Worm (Caenorhabditis elegans): ENCODE measurements around the gene hpx-2.

hpx-2 gene

DNA sequence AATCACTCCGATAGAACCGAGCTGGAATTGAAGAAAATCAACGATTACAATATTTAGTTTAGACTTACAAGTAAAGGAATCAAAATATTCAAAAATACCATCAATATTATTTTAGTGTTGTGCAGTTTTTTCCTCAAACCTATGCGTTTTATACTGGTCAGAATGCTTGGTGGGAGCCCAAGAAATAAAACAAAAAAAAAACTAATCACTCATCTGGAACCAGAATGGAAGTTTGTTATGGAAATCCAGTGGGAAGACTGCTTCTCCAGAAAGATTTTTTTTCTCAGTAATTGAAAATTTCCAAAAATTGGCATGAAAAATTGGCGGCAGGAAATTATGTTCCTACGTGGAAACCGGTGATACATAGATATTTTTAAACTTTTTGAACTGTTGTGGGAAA, 6.1 kb downstream of the hpx-2 start, which contains the start of gene srx-134:
srx-134 (minus strand) TSS at position 101 of the 400 bp plus-strand sequence.
- TF ChIP-seq flt-1 (GFP tag; IDR thresholded peaks at IDR 0.05), result no peak
- no peak for TF ChIP-seq T22C8.4 (GFP tag; IDR thresholded peaks at IDR 0.05)
- no peak for TF ChIP-seq med-1 (GFP tag; optimal IDR thresholded peaks at IDR 0.05; ENCODE audit: insufficient read depth)
- TF ChIP-seq ztf-23 (GFP tag; IDR thresholded peaks at IDR 0.05), result no peak
- TF ChIP-seq tab-1 (GFP tag; IDR thresholded peaks at IDR 0.05), result no peak
- TF ChIP-seq cog-1 (tag; optimal IDR thresholded peaks at IDR 0.05), result no peak
- TF ChIP-seq ztf-29 (GFP tag; IDR thresholded peaks at IDR 0.05), result no peak
- no peak for TF ChIP-seq klf-2 (GFP tag; conservative IDR thresholded peaks at IDR 0.05)
- no peak for TF ChIP-seq ref-1 (GFP tag; conservative IDR thresholded peaks at IDR 0.05)

DNA sequence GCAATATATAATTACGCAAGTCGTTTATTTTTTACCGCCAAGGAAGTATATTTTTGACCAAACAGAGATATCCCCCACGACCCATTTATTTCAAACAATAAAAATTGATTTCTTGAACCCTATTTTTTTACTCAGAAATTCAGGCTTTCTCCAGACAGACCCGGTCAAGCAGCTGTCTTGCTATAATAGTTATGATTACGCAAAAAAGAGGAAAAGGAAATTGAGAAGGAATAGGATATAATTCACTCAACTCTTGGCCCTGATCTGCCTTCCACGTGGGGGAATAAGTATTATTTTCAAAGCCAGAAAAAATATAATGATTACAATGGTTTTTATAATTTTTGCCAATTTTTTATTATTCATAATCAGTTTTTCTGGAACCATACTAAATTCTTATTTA, 6.9 kb downstream of the hpx-2 start, which contains the start of gene srx-136:
srx-136 (plus strand) TSS at position 301 of the 400 bp plus-strand sequence.
- TF ChIP-seq flt-1 (GFP tag; IDR thresholded peaks at IDR 0.05) (no peak), cog-1 (tag; optimal IDR thresholded peaks at IDR 0.05) (no peak), klf-2 (GFP tag; conservative IDR thresholded peaks at IDR 0.05) (no peak), med-1 (GFP tag; optimal IDR thresholded peaks at IDR 0.05; ENCODE audit: insufficient read depth) (no peak), tab-1 (GFP tag; IDR thresholded peaks at IDR 0.05) (no peak), ztf-23 (GFP tag; IDR thresholded peaks at IDR 0.05) (no peak), T22C8.4 (GFP tag; IDR thresholded peaks at IDR 0.05) (no peak), ztf-29 (GFP tag; IDR thresholded peaks at IDR 0.05) (no peak), ref-1 (GFP tag; conservative IDR thresholded peaks at IDR 0.05) (no peak)

DNA sequence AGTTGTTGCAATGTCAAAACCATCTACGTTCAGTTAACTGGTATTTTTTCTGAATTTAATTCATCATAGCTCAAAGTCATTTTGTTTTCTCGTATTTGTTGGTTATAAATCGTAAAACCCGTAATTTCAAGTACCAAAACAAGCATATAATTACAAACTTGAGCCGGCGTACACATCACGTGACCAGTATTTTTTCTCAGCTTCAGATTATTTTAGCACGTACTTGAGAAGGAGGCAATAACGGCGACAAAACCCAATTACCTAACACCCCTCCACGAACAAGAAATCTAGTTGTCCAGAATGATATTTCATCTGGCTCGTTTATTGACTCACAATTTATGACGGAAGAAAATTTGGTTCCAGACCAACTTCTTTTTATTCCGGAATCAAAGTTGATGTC, 8.6 kb downstream of the hpx-2 start, which contains the start of gene srx-135:
srx-135 (plus strand) TSS at position 301 of the 400 bp plus-strand sequence.
- TF ChIP-seq ref-1 (GFP tag; conservative IDR thresholded peaks at IDR 0.05), result no peak
- TF ChIP-seq cog-1 (tag; optimal IDR thresholded peaks at IDR 0.05), result no peak
- TF ChIP-seq flt-1 (GFP tag; IDR thresholded peaks at IDR 0.05), result no peak
- TF ChIP-seq T22C8.4 (GFP tag; IDR thresholded peaks at IDR 0.05), result no peak
- no peak for TF ChIP-seq tab-1 (GFP tag; IDR thresholded peaks at IDR 0.05)
- TF ChIP-seq med-1 (GFP tag; optimal IDR thresholded peaks at IDR 0.05; ENCODE audit: insufficient read depth), result no peak
- no peak for TF ChIP-seq ztf-29 (GFP tag; IDR thresholded peaks at IDR 0.05)
- TF ChIP-seq ztf-23 (GFP tag; IDR thresholded peaks at IDR 0.05), result no peak
- no peak for TF ChIP-seq klf-2 (GFP tag; conservative IDR thresholded peaks at IDR 0.05)

DNA sequence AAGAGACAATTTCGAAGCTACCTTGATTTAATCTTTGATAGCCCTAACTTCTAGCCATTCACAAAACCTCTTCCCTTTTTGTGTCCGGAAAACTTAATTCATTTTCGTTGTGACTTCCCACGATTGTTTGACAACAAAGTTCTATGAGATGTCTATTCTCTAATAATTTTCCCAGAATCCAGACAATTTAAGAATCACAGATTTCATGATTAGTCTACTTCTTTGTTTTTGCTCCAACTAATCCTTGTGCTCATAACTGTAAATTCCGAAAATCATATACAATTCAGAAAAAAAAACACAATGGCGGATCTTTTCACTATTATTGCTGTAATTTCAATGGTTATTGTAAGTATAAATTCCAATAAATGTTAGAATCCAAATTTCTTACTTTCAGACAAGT, 12.2 kb downstream of the hpx-2 start, which contains the start of gene srx-137:
srx-137 (plus strand) TSS at position 301 of the 400 bp plus-strand sequence.
- TF ChIP-seq klf-2 (GFP tag; conservative IDR thresholded peaks at IDR 0.05) (no peak), ref-1 (GFP tag; conservative IDR thresholded peaks at IDR 0.05) (no peak), med-1 (GFP tag; optimal IDR thresholded peaks at IDR 0.05; ENCODE audit: insufficient read depth) (no peak), flt-1 (GFP tag; IDR thresholded peaks at IDR 0.05) (no peak), tab-1 (GFP tag; IDR thresholded peaks at IDR 0.05) (no peak), T22C8.4 (GFP tag; IDR thresholded peaks at IDR 0.05) (no peak), ztf-23 (GFP tag; IDR thresholded peaks at IDR 0.05) (no peak), cog-1 (tag; optimal IDR thresholded peaks at IDR 0.05) (no peak), ztf-29 (GFP tag; IDR thresholded peaks at IDR 0.05) (no peak)

DNA sequence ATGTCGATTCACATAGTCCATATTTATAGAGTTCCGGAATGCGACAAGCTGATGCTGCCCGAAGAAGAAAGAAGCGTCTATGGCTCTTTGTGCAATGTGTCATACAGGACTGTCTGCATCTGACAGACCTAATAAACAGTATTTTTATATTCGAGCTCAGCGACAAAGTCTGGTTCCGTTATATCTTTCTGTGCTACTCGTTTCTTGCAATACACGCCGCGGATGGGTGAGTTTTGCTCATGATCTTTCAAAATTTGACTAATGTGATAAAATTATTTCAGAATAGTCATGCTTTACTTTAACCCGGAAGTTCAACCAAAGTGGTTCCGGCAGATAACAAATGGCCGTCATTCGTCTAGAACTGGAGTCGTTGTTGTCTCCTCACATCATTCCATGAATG, 13.4 kb downstream of the hpx-2 start:
- TF ChIP-seq ref-1 (GFP tag; conservative IDR thresholded peaks at IDR 0.05) (no peak), tab-1 (GFP tag; IDR thresholded peaks at IDR 0.05) (no peak), ztf-23 (GFP tag; IDR thresholded peaks at IDR 0.05) (no peak), flt-1 (GFP tag; IDR thresholded peaks at IDR 0.05) (no peak), T22C8.4 (GFP tag; IDR thresholded peaks at IDR 0.05) (no peak), med-1 (GFP tag; optimal IDR thresholded peaks at IDR 0.05; ENCODE audit: insufficient read depth) (no peak), klf-2 (GFP tag; conservative IDR thresholded peaks at IDR 0.05) (no peak), ztf-29 (GFP tag; IDR thresholded peaks at IDR 0.05) (no peak), cog-1 (tag; optimal IDR thresholded peaks at IDR 0.05) (no peak)

DNA sequence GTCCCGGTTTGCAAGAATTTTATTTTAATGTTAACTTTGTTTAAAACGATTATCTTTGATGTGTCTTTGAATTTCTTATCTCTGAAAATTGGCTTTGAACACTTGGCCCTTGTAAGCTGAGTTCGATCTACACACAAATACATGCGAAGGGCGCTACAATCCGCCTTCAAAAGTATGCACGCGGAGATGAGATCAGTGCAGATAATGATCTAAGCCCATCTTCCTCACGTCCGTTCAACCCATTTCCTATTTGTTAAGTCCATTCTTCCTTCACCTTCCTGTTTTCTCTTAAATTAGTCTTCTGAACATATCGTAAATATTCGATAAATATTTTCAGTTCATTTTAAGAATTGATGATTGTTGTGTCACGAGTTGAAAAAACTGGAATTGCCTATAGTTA, 16.1 kb downstream of the hpx-2 start, which contains the start of gene nhr-175:
nhr-175 (plus strand) TSS at position 339 of the 400 bp plus-strand sequence.
- TF ChIP-seq ref-1 (GFP tag; conservative IDR thresholded peaks at IDR 0.05), result no peak
- TF ChIP-seq ztf-29 (GFP tag; IDR thresholded peaks at IDR 0.05), result no peak
- no peak for TF ChIP-seq cog-1 (tag; optimal IDR thresholded peaks at IDR 0.05)
- no peak for TF ChIP-seq tab-1 (GFP tag; IDR thresholded peaks at IDR 0.05)
- TF ChIP-seq flt-1 (GFP tag; IDR thresholded peaks at IDR 0.05), result no peak
- TF ChIP-seq med-1 (GFP tag; optimal IDR thresholded peaks at IDR 0.05; ENCODE audit: insufficient read depth), result no peak
- TF ChIP-seq ztf-23 (GFP tag; IDR thresholded peaks at IDR 0.05), result no peak
- TF ChIP-seq klf-2 (GFP tag; conservative IDR thresholded peaks at IDR 0.05), result no peak
- no peak for TF ChIP-seq T22C8.4 (GFP tag; IDR thresholded peaks at IDR 0.05)

DNA sequence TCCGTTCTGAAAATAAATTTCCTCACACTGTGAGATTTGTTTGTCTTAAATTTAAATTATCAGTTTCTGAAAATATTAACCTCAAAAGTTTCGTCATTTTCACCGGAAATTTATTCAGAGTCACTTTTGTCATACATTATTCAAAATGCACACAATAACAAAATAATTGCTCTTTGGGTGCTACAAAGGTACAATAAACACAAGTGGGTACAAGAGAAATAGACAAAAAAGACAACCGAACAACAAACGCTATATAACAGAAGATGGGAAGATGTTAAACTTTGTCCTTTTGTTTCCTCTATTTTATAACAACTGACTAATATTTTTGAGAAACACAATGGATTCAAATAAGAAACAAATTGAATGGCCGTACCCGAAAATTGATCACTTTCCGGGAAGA, 19.3 kb downstream of the hpx-2 start:
- TF ChIP-seq cog-1 (tag; optimal IDR thresholded peaks at IDR 0.05), result no peak
- no peak for TF ChIP-seq flt-1 (GFP tag; IDR thresholded peaks at IDR 0.05)
- no peak for TF ChIP-seq ztf-23 (GFP tag; IDR thresholded peaks at IDR 0.05)
- no peak for TF ChIP-seq med-1 (GFP tag; optimal IDR thresholded peaks at IDR 0.05; ENCODE audit: insufficient read depth)
- no peak for TF ChIP-seq tab-1 (GFP tag; IDR thresholded peaks at IDR 0.05)
- no peak for TF ChIP-seq klf-2 (GFP tag; conservative IDR thresholded peaks at IDR 0.05)
- no peak for TF ChIP-seq T22C8.4 (GFP tag; IDR thresholded peaks at IDR 0.05)
- TF ChIP-seq ref-1 (GFP tag; conservative IDR thresholded peaks at IDR 0.05), result no peak
- TF ChIP-seq ztf-29 (GFP tag; IDR thresholded peaks at IDR 0.05), result no peak

DNA sequence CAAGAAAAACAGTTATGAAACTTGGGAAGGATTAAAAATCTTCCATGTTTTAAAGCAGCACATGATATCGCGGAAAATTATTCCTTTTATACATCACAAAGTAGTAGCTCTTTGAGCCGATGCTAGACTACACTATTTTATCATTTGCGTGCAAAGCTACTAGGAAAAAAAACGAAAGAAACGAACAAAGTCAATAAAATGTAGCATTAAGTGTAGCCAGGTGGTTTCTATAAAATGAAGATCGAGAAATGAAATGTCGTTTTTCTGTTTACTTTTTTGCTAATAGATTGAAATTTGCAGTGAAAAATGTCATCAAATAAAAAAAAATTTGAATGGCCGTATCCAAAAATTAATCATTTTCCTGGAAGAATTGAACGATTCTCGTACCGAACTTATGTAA, 22.6 kb downstream of the hpx-2 start, which contains the start of gene cpt-5:
cpt-5 (plus strand) TSS at position 301 of the 400 bp plus-strand sequence.
- TF ChIP-seq klf-2 (GFP tag; conservative IDR thresholded peaks at IDR 0.05), result no peak
- no peak for TF ChIP-seq tab-1 (GFP tag; IDR thresholded peaks at IDR 0.05)
- TF ChIP-seq T22C8.4 (GFP tag; IDR thresholded peaks at IDR 0.05), result no peak
- TF ChIP-seq flt-1 (GFP tag; IDR thresholded peaks at IDR 0.05), result no peak
- TF ChIP-seq cog-1 (tag; optimal IDR thresholded peaks at IDR 0.05), result no peak
- no peak for TF ChIP-seq ztf-29 (GFP tag; IDR thresholded peaks at IDR 0.05)
- TF ChIP-seq ztf-23 (GFP tag; IDR thresholded peaks at IDR 0.05), result no peak
- no peak for TF ChIP-seq ref-1 (GFP tag; conservative IDR thresholded peaks at IDR 0.05)
- TF ChIP-seq med-1 (GFP tag; optimal IDR thresholded peaks at IDR 0.05; ENCODE audit: insufficient read depth), result no peak

DNA sequence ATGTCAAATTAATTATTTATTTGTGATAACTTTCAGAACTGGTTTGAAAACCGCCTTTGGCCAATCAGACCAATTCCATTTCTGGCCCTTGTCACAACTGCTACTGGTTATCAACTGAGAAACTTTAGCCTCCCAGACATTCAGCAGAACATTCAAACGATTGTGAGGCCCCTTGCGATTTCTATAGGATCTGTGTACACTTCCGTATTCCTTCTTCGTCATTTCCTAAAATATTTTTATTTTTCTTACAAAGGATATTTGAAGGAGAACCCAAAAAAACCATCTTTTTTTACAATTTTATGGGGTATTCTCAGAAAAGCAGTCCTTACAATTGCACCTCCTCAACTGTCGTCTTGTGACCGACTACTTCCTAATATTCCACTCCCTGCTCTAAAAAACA, 23.1 kb downstream of the hpx-2 start:
- TF ChIP-seq ref-1 (GFP tag; conservative IDR thresholded peaks at IDR 0.05) (no peak), med-1 (GFP tag; optimal IDR thresholded peaks at IDR 0.05; ENCODE audit: insufficient read depth) (no peak), T22C8.4 (GFP tag; IDR thresholded peaks at IDR 0.05) (no peak), klf-2 (GFP tag; conservative IDR thresholded peaks at IDR 0.05) (no peak), ztf-29 (GFP tag; IDR thresholded peaks at IDR 0.05) (no peak), flt-1 (GFP tag; IDR thresholded peaks at IDR 0.05) (no peak), ztf-23 (GFP tag; IDR thresholded peaks at IDR 0.05) (no peak)
